Worm (Caenorhabditis elegans) whole organism, mixed stage, embryonic: ENCODE data around the gene F08H9.2.

ENCODE experiments used
- ceh-43 ChIP-seq: fragments of 200-800 bp; sonication (Bioruptor generic); optimal IDR thresholded peaks from 2 replicates; lab custom pipeline; 2018; ENCODE audit warnings: mild to moderate bottlenecking, missing genetic modification characterization, moderate library complexity, missing compliant biosample characterization
- elt-1 ChIP-seq: sonication (generic microtip); optimal IDR thresholded peaks from 2 replicates; lab custom pipeline; 2017; ENCODE audit warnings: missing genetic modification characterization, mild to moderate bottlenecking, missing compliant biosample characterization, antibody characterized with exemption, moderate library complexity, borderline replicate concordance; ENCODE audit not compliant: insufficient read depth
- lin-13 ChIP-seq: fragments of 150-350 bp; optimal IDR thresholded peaks from 2 replicates; lab custom pipeline; 2014; ENCODE audit warnings: missing biosample characterization, missing genetic modification characterization
- nhr-2 ChIP-seq: fragments of 150-350 bp; optimal IDR thresholded peaks from 2 replicates; lab custom pipeline; 2014; ENCODE audit warnings: missing biosample characterization, missing genetic modification characterization
- nhr-28 ChIP-seq: fragments of 150-350 bp; optimal IDR thresholded peaks from 2 replicates; lab custom pipeline; 2014; ENCODE audit warnings: missing biosample characterization, missing genetic modification characterization
- nhr-76 ChIP-seq: sonication (generic microtip); optimal IDR thresholded peaks from 2 replicates; lab custom pipeline; 2017; ENCODE audit warnings: missing biosample characterization, missing genetic modification characterization
- unc-39 ChIP-seq: fragments of 150-350 bp; optimal IDR thresholded peaks from 2 replicates; lab custom pipeline; 2014; ENCODE audit warnings: missing biosample characterization, missing genetic modification characterization
- unc-62 ChIP-seq: fragments of 150-350 bp; optimal IDR thresholded peaks from 2 replicates; lab custom pipeline; 2014; ENCODE audit warnings: missing biosample characterization, missing genetic modification reagents, missing genetic modification characterization

- TF ChIP-seq nhr-2 (tag; lab: Kevin White, UChicago) (no peak), unc-39 (no peak), ceh-43 (GFP tag; lab: Kevin White, UChicago) (no peak), nhr-76 (tag; lab: Kevin White, UChicago) (no peak), nhr-28 (tag; lab: Kevin White, UChicago) (no peak), elt-1 (tag; lab: Kevin White, UChicago) (no peak), unc-62 (GFP tag; lab: Kevin White, UChicago) (no peak), lin-13 (no peak)
Observed at ce11 chrV:14499074-14499864, 38.8 kb downstream of the F08H9.2 start.
